Worm (Caenorhabditis elegans) whole organism, early embryonic: ENCODE data around the gene C54F6.17.

Source experiments
- B0310.2 ChIP-seq: sonication (generic microtip); optimal IDR thresholded peaks from 2 replicates; lab custom pipeline; 2016; ENCODE audit warnings: mild to moderate bottlenecking, missing genetic modification characterization, missing compliant biosample characterization
- F13C5.2 ChIP-seq: sonication (generic microtip); optimal IDR thresholded peaks from 2 replicates; lab custom pipeline; 2017; ENCODE audit warnings: mild to moderate bottlenecking, missing genetic modification characterization, inconsistent platforms, missing compliant biosample characterization
- aly-1 ChIP-seq: sonication (generic microtip); optimal IDR thresholded peaks from 2 replicates; lab custom pipeline; 2016; ENCODE audit warnings: missing genetic modification characterization, missing compliant biosample characterization
- ama-1 ChIP-seq: fragments of 150-350 bp; optimal IDR thresholded peaks from 2 replicates; lab custom pipeline; 2014
- ceh-13 ChIP-seq: fragments of 200-800 bp; sonication (Bioruptor generic); optimal IDR thresholded peaks from 2 replicates; lab custom pipeline; 2018; ENCODE audit warnings: mild to moderate bottlenecking, missing genetic modification characterization, missing compliant biosample characterization
- ceh-36 ChIP-seq: sonication (generic microtip); optimal IDR thresholded peaks from 2 replicates; lab custom pipeline; 2016; ENCODE audit warnings: missing genetic modification characterization, inconsistent platforms, missing compliant biosample characterization
- ets-7 ChIP-seq: sonication (generic microtip); optimal IDR thresholded peaks from 2 replicates; lab custom pipeline; 2016; ENCODE audit warnings: missing genotype, missing genetic modification characterization, missing compliant biosample characterization
- flt-1 ChIP-seq: fragments of 200-800 bp; sonication (Bioruptor generic); IDR thresholded peaks from 2 replicates; pipeline ENCODE4 v1.3.6; 2022; ENCODE audit warnings: missing genetic modification characterization, missing compliant biosample characterization
- hmg-4 ChIP-seq: fragments of 200-800 bp; sonication (Bioruptor generic); optimal IDR thresholded peaks from 2 replicates; lab custom pipeline; 2018; ENCODE audit warnings: mild to moderate bottlenecking, missing genetic modification characterization, missing compliant biosample characterization
- hnd-1 ChIP-seq: sonication (generic microtip); optimal IDR thresholded peaks from 2 replicates; lab custom pipeline; 2016; ENCODE audit warnings: missing genetic modification characterization, missing compliant biosample characterization
- pes-1 ChIP-seq: fragments of 200-800 bp; sonication (Bioruptor generic); IDR thresholded peaks from 2 replicates; pipeline ENCODE4 v1.3.6; 2022; ENCODE audit warnings: missing genetic modification reagents, missing genetic modification characterization, missing compliant biosample characterization
- scrt-1 ChIP-seq: fragments of 200-800 bp; sonication (Bioruptor generic); IDR thresholded peaks from 2 replicates; pipeline ENCODE4 v1.3.6; 2022; ENCODE audit warnings: missing genetic modification characterization, missing compliant biosample characterization
- sea-1 ChIP-seq: fragments of 200-800 bp; sonication (Bioruptor generic); conservative IDR thresholded peaks from 2 replicates; pipeline ENCODE4 v1.3.6; 2022; ENCODE audit warnings: missing genetic modification characterization, missing compliant biosample characterization
- tbx-11 ChIP-seq: fragments of 200-800 bp; sonication (Bioruptor generic); IDR thresholded peaks from 2 replicates; pipeline ENCODE4 v1.3.6; 2022; ENCODE audit warnings: missing genetic modification characterization, missing compliant biosample characterization
- tbx-37 ChIP-seq: fragments of 200-800 bp; sonication (Bioruptor generic); conservative IDR thresholded peaks from 2 replicates; pipeline ENCODE4 v1.3.6; 2022; ENCODE audit warnings: missing genetic modification reagents, missing genetic modification characterization, missing compliant biosample characterization
- tra-4 ChIP-seq: sonication (generic microtip); optimal IDR thresholded peaks from 2 replicates; lab custom pipeline; 2017; ENCODE audit warnings: missing genetic modification characterization, missing compliant biosample characterization

C54F6.17 gene

ce11 chrV:7570955-7571354 is 43.7 kb downstream of the C54F6.17 start, which contains the start of gene F19F10.14:
F19F10.14 (minus strand) TSS chrV:7571055.
- TF ChIP-seq tbx-11 (GFP tag; lab: Robert Waterston, UW) (no peak), sea-1 (GFP tag; lab: Robert Waterston, UW) (no peak), scrt-1 (no peak), B0310.2 (no peak), hmg-4 (GFP tag; lab: Kevin White, UChicago) (no peak), ets-7 (no peak), tbx-37 (no peak), F13C5.2 (no peak), pes-1 (GFP tag; lab: Robert Waterston, UW) (no peak), ceh-36 (no peak), hnd-1 (tag; lab: Kevin White, UChicago) (no peak), aly-1 (no peak), tra-4 (tag; lab: Kevin White, UChicago) (no peak), flt-1 (GFP tag; lab: Robert Waterston, UW) (no peak), ama-1 (lab: Kevin White, UChicago) (no peak), ceh-13 (GFP tag; lab: Kevin White, UChicago) (no peak)

- TF ChIP-seq tbx-37 (no peak), tra-4 (tag; lab: Kevin White, UChicago) (no peak), scrt-1 (no peak), sea-1 (GFP tag; lab: Robert Waterston, UW) (no peak), ceh-36 (no peak), ceh-13 (GFP tag; lab: Kevin White, UChicago) (no peak), ets-7 (no peak), tbx-11 (GFP tag; lab: Robert Waterston, UW) (no peak), B0310.2 (no peak)
Measured at ce11 chrV:7575563-7575962, 48.3 kb downstream of the C54F6.17 start, which contains the start of the genes snu-66 and ints-9. snu-66 (minus strand) TSS chrV:7575670. ints-9 (plus strand) TSS chrV:7575802.
